Worm (Caenorhabditis elegans) whole organism, L1 larva: ENCODE results near the gene Y44A6D.6.

Experiments used
- C16A3.4 ChIP-seq: fragments of 150-350 bp; optimal IDR thresholded peaks from 2 replicates; lab custom pipeline; 2014; ENCODE audit warnings: missing biosample characterization, missing genetic modification characterization
- C34B4.2 ChIP-seq: sonication (generic microtip); optimal IDR thresholded peaks from 2 replicates; lab custom pipeline; 2017; ENCODE audit warnings: mild to moderate bottlenecking, missing genetic modification characterization, missing compliant biosample characterization
- Y116A8C.19 ChIP-seq: sonication (generic microtip); optimal IDR thresholded peaks from 2 replicates; lab custom pipeline; 2016; ENCODE audit warnings: missing compliant biosample characterization, missing genetic modification characterization, borderline replicate concordance
- alr-1 ChIP-seq: fragments of 200-800 bp; sonication (Bioruptor generic); optimal IDR thresholded peaks from 2 replicates; lab custom pipeline; 2018; ENCODE audit warnings: borderline replicate concordance, mild to moderate bottlenecking, missing genetic modification characterization, missing compliant biosample characterization
- ama-1 ChIP-seq: fragments of 150-350 bp; optimal IDR thresholded peaks from 2 replicates; lab custom pipeline; 2014
- blmp-1 ChIP-seq: fragments of 150-350 bp; optimal IDR thresholded peaks from 2 replicates; lab custom pipeline; 2014; ENCODE audit warnings: missing biosample characterization, missing genetic modification characterization
- ceh-88 ChIP-seq: fragments of 200-800 bp; sonication (Bioruptor generic); IDR thresholded peaks from 2 replicates; pipeline ENCODE4 v1.3.6; 2022; ENCODE audit warnings: missing genetic modification characterization, missing compliant biosample characterization
- efl-1 ChIP-seq, 4 experiments: fragments of 150-350 bp; optimal IDR thresholded peaks in 3 of 4; peaks in 1 of 4; 1 replicate in 1 of 4; 2 replicates in 3 of 4; lab custom pipeline; 2014; ENCODE audit warnings: missing biosample characterization in 2 of 4, missing genetic modification characterization in 2 of 4, missing genetic modification reagents in 2 of 4
- efl-3 ChIP-seq: fragments of 200-800 bp; sonication (Bioruptor generic); optimal IDR thresholded peaks from 2 replicates; lab custom pipeline; 2018; ENCODE audit warnings: mild to moderate bottlenecking, missing genetic modification characterization, missing compliant biosample characterization
- egl-13 ChIP-seq: sonication (generic microtip); optimal IDR thresholded peaks from 2 replicates; lab custom pipeline; 2016; ENCODE audit warnings: missing genotype, missing genetic modification reagents, missing genetic modification characterization, missing compliant biosample characterization
- elt-2 ChIP-seq: sonication (generic microtip); optimal IDR thresholded peaks from 2 replicates; lab custom pipeline; 2016; ENCODE audit warnings: missing genetic modification characterization, mild to moderate bottlenecking, inconsistent platforms, missing compliant biosample characterization, missing genetic modification reagents
- elt-3 ChIP-seq, 6 experiments: fragments of 150-350 bp in 1 of 6; sonication (generic microtip); optimal IDR thresholded peaks; 2 replicates each; lab custom pipeline; 2017 to 2018; ENCODE audit warnings: missing biosample characterization in 6 of 6, missing genetic modification characterization in 6 of 6, inconsistent platforms in 1 of 6
- fkh-10 ChIP-seq: sonication (generic microtip); optimal IDR thresholded peaks from 2 replicates; lab custom pipeline; 2017; ENCODE audit warnings: missing biosample characterization, missing genetic modification reagents, missing genetic modification characterization
- grh-1 ChIP-seq: fragments of 200-800 bp; sonication (Bioruptor generic); IDR thresholded peaks from 2 replicates; pipeline ENCODE4 v1.3.6; 2022; ENCODE audit warnings: missing genetic modification reagents, missing genetic modification characterization, missing compliant biosample characterization
- hlh-17 ChIP-seq: fragments of 200-800 bp; sonication (Bioruptor generic); optimal IDR thresholded peaks from 2 replicates; lab custom pipeline; 2018; ENCODE audit warnings: missing genetic modification characterization, mild to moderate bottlenecking, missing compliant biosample characterization, moderate library complexity, borderline replicate concordance
- hlh-4 ChIP-seq: sonication (generic microtip); optimal IDR thresholded peaks from 2 replicates; lab custom pipeline; 2016; ENCODE audit warnings: mild to moderate bottlenecking, missing genetic modification characterization, missing compliant biosample characterization
- irx-1 ChIP-seq: sonication (generic microtip); optimal IDR thresholded peaks from 2 replicates; lab custom pipeline; 2016; ENCODE audit warnings: missing genetic modification characterization, missing compliant biosample characterization
- lin-13 ChIP-seq: fragments of 150-350 bp; optimal IDR thresholded peaks from 2 replicates; lab custom pipeline; 2014; ENCODE audit warnings: missing biosample characterization, missing genetic modification reagents, missing genetic modification characterization
- lin-15B ChIP-seq: fragments of 150-350 bp; sonication (generic microtip); optimal IDR thresholded peaks from 3 replicates; lab custom pipeline; 2014; ENCODE audit warnings: missing biosample characterization, missing genetic modification characterization
- lin-35 ChIP-seq, 2 experiments: fragments of 150-350 bp; optimal IDR thresholded peaks; 2 replicates each; lab custom pipeline; 2014; ENCODE audit warnings: missing biosample characterization in 2 of 2, missing genetic modification characterization in 2 of 2, missing genetic modification reagents in 2 of 2
- lin-39 ChIP-seq: fragments of 150-350 bp; optimal IDR thresholded peaks from 2 replicates; lab custom pipeline; 2014; ENCODE audit warnings: missing biosample characterization, missing genetic modification reagents, missing genetic modification characterization
- lir-3 ChIP-seq: sonication (generic microtip); optimal IDR thresholded peaks from 2 replicates; lab custom pipeline; 2016; ENCODE audit warnings: mild to moderate bottlenecking, missing genetic modification characterization, moderate library complexity, missing compliant biosample characterization; ENCODE audit not compliant: poor library complexity
- lsy-2 ChIP-seq, 2 experiments: fragments of 150-350 bp; optimal IDR thresholded peaks; 2 replicates each; lab custom pipeline; 2014; ENCODE audit warnings: missing biosample characterization in 2 of 2, missing genetic modification characterization in 2 of 2
- mef-2 ChIP-seq: fragments of 150-350 bp; optimal IDR thresholded peaks from 2 replicates; lab custom pipeline; 2014; ENCODE audit warnings: missing biosample characterization, missing genetic modification characterization
- mep-1 ChIP-seq: fragments of 150-350 bp; optimal IDR thresholded peaks from 2 replicates; lab custom pipeline; 2014; ENCODE audit warnings: missing biosample characterization, missing genetic modification characterization
- nhr-12 ChIP-seq: sonication (generic microtip); optimal IDR thresholded peaks from 2 replicates; lab custom pipeline; 2017; ENCODE audit warnings: missing biosample characterization, missing genetic modification characterization
- nhr-19 ChIP-seq: fragments of 200-800 bp; sonication (Bioruptor generic); conservative IDR thresholded peaks from 2 replicates; pipeline ENCODE4 v1.3.6; 2022; ENCODE audit warnings: missing genetic modification characterization, missing compliant biosample characterization
- nhr-20 ChIP-seq: sonication (generic microtip); optimal IDR thresholded peaks from 2 replicates; lab custom pipeline; 2016; ENCODE audit warnings: mild to moderate bottlenecking, missing genetic modification characterization, missing compliant biosample characterization
- nhr-71 ChIP-seq: sonication (generic microtip); optimal IDR thresholded peaks from 2 replicates; lab custom pipeline; 2016; ENCODE audit warnings: mild to moderate bottlenecking, missing genetic modification characterization, moderate library complexity, missing compliant biosample characterization
- nhr-76 ChIP-seq: sonication (generic microtip); optimal IDR thresholded peaks from 2 replicates; lab custom pipeline; 2017; ENCODE audit warnings: missing biosample characterization, missing genetic modification characterization
- nhr-77 ChIP-seq: fragments of 150-350 bp; optimal IDR thresholded peaks from 2 replicates; lab custom pipeline; 2014; ENCODE audit warnings: missing biosample characterization, missing genetic modification characterization
- nhr-84 ChIP-seq: sonication (generic microtip); optimal IDR thresholded peaks from 2 replicates; lab custom pipeline; 2017; ENCODE audit warnings: missing biosample characterization, missing genetic modification characterization
- nhr-90 ChIP-seq: sonication (generic microtip); optimal IDR thresholded peaks from 2 replicates; lab custom pipeline; 2016; ENCODE audit warnings: mild to moderate bottlenecking, missing genetic modification characterization, missing compliant biosample characterization; ENCODE audit not compliant: poor library complexity
- pag-3 ChIP-seq: sonication (generic microtip); optimal IDR thresholded peaks from 2 replicates; lab custom pipeline; 2017; ENCODE audit warnings: missing genetic modification characterization, mild to moderate bottlenecking, missing compliant biosample characterization, antibody characterized with exemption, borderline replicate concordance; ENCODE audit not compliant: insufficient read depth
- pax-3 ChIP-seq: fragments of 200-800 bp; sonication (Bioruptor generic); optimal IDR thresholded peaks from 2 replicates; lab custom pipeline; 2018; ENCODE audit warnings: mild to moderate bottlenecking, missing genetic modification characterization, moderate library complexity, missing compliant biosample characterization
- pqm-1 ChIP-seq: sonication (generic microtip); optimal IDR thresholded peaks from 3 replicates; lab custom pipeline; 2017; ENCODE audit warnings: missing biosample characterization, missing genetic modification characterization
- rnt-1 ChIP-seq: sonication (generic microtip); optimal IDR thresholded peaks from 2 replicates; lab custom pipeline; 2016; ENCODE audit warnings: mild to moderate bottlenecking, missing genetic modification characterization, moderate library complexity, missing compliant biosample characterization
- skn-1 ChIP-seq: fragments of 150-350 bp; optimal IDR thresholded peaks from 2 replicates; lab custom pipeline; 2014; ENCODE audit warnings: missing biosample characterization, missing genetic modification characterization
- snpc-4 ChIP-seq: fragments of 150-350 bp; optimal IDR thresholded peaks from 2 replicates; lab custom pipeline; 2014; ENCODE audit warnings: missing biosample characterization, missing genetic modification characterization
- snu-23 ChIP-seq: sonication (generic microtip); optimal IDR thresholded peaks from 2 replicates; lab custom pipeline; 2016; ENCODE audit warnings: missing genetic modification characterization, missing compliant biosample characterization
- sox-4 ChIP-seq: sonication (generic microtip); optimal IDR thresholded peaks from 2 replicates; lab custom pipeline; 2016; ENCODE audit warnings: missing genetic modification characterization, missing compliant biosample characterization
- swsn-7 ChIP-seq: sonication (generic microtip); optimal IDR thresholded peaks from 2 replicates; lab custom pipeline; 2016; ENCODE audit warnings: missing genetic modification characterization, missing compliant biosample characterization
- tlp-1 ChIP-seq: fragments of 150-350 bp; optimal IDR thresholded peaks from 2 replicates; lab custom pipeline; 2014; ENCODE audit warnings: missing biosample characterization, missing genetic modification characterization
- unc-30 ChIP-seq: sonication (generic microtip); optimal IDR thresholded peaks from 2 replicates; lab custom pipeline; 2017; ENCODE audit warnings: missing biosample characterization, missing genetic modification characterization
- unc-86 ChIP-seq: sonication (generic microtip); optimal IDR thresholded peaks from 2 replicates; lab custom pipeline; 2016; ENCODE audit warnings: missing genetic modification characterization, missing compliant biosample characterization
- unc-98 ChIP-seq: fragments of 200-800 bp; sonication (Bioruptor generic); IDR thresholded peaks from 2 replicates; pipeline ENCODE4 v1.3.6; 2022; ENCODE audit warnings: missing genetic modification characterization, missing compliant biosample characterization
- zag-1 ChIP-seq: fragments of 150-350 bp; optimal IDR thresholded peaks from 2 replicates; lab custom pipeline; 2014; ENCODE audit warnings: missing biosample characterization, missing genetic modification characterization
- zip-4 ChIP-seq: fragments of 200-800 bp; sonication (Bioruptor generic); optimal IDR thresholded peaks from 2 replicates; lab custom pipeline; 2018; ENCODE audit warnings: mild to moderate bottlenecking, missing genetic modification characterization, moderate library complexity, missing compliant biosample characterization
- ztf-11 ChIP-seq, 2 experiments: sonication (generic microtip); optimal IDR thresholded peaks; 2 replicates each; lab custom pipeline; 2016 to 2017; ENCODE audit warnings: missing genetic modification characterization in 2 of 2, missing biosample characterization in 1 of 2, missing compliant biosample characterization in 1 of 2
- ztf-4 ChIP-seq: fragments of 150-350 bp; optimal IDR thresholded peaks from 2 replicates; lab custom pipeline; 2014; ENCODE audit warnings: missing biosample characterization, missing genetic modification characterization

Gene Y44A6D.6

ce11 chrV:20778257-20778697, 28.9 kb upstream of the Y44A6D.6 start (continued):
- TF ChIP-seq elt-3 (tag; optimal IDR thresholded peaks at IDR 0.05; lab: Kevin White, UChicago): peak in 4 of 6 experiments; percentile 48 to 92 (median 86)
- TF ChIP-seq hlh-4 (tag; lab: Kevin White, UChicago): no peak
- TF ChIP-seq tlp-1 (tag; lab: Kevin White, UChicago): no peak
- peak; percentile 87 to 92 for TF ChIP-seq lin-35 (GFP tag; optimal IDR thresholded peaks at IDR 0.05; lab: Kevin White, UChicago)
- TF ChIP-seq elt-2 (tag; lab: Kevin White, UChicago): peak; percentile 85
- TF ChIP-seq efl-1 (optimal IDR thresholded peaks at IDR 0.05; lab: Kevin White, UChicago): peak; percentile 88 to 96
- peak; percentile 61 to 96 for TF ChIP-seq efl-1 (GFP tag; optimal IDR thresholded peaks at IDR 0.05 in 1 of 2; lab: Kevin White, UChicago)
- peak; percentile 100 for TF ChIP-seq swsn-7 (tag; lab: Kevin White, UChicago)
- peak; percentile 58 for TF ChIP-seq unc-30
- peak; percentile 94 for TF ChIP-seq mef-2
- peak; percentile 94 to 95 for TF ChIP-seq lsy-2 (tag; optimal IDR thresholded peaks at IDR 0.05; lab: Kevin White, UChicago)
- peak; percentile 100 for TF ChIP-seq nhr-20 (tag; lab: Kevin White, UChicago)
- TF ChIP-seq snpc-4 (tag; lab: Kevin White, UChicago): peak; percentile 73
- TF ChIP-seq ama-1 (lab: Kevin White, UChicago): peak; percentile 75
- peak; percentile 58 for TF ChIP-seq efl-3 (GFP tag; lab: Kevin White, UChicago)
- peak; percentile 100 for TF ChIP-seq nhr-71 (tag; lab: Kevin White, UChicago)
- peak; percentile 100 for TF ChIP-seq nhr-19
- TF ChIP-seq zip-4: peak; percentile 91
- peak; percentile 95 for TF ChIP-seq ceh-88 (GFP tag; lab: Robert Waterston, UW)
- TF ChIP-seq C16A3.4: peak; percentile 97
- peak; percentile 41 for TF ChIP-seq Y116A8C.19 (tag; lab: Kevin White, UChicago)
- TF ChIP-seq C34B4.2 (tag; lab: Kevin White, UChicago): peak; percentile 58
- peak; percentile 94 for TF ChIP-seq sox-4 (tag; lab: Kevin White, UChicago)
- TF ChIP-seq nhr-76 (tag; lab: Kevin White, UChicago): no peak
- TF ChIP-seq hlh-17 (GFP tag; lab: Kevin White, UChicago): no peak
- TF ChIP-seq grh-1 (GFP tag; lab: Robert Waterston, UW): peak; percentile 93
- TF ChIP-seq lin-13 (GFP tag; lab: Kevin White, UChicago): peak; percentile 95
- TF ChIP-seq rnt-1: peak; percentile 94
- peak; percentile 100 for TF ChIP-seq snu-23 (GFP tag; lab: Kevin White, UChicago)
- peak; percentile 90 for TF ChIP-seq lir-3
- no peak for TF ChIP-seq nhr-12 (tag; lab: Kevin White, UChicago)
- no peak for TF ChIP-seq nhr-84
- TF ChIP-seq lin-15B (tag; lab: Kevin White, UChicago): peak; percentile 40
- TF ChIP-seq pag-3 (tag; lab: Kevin White, UChicago): no peak
- peak; percentile 99 for TF ChIP-seq unc-86 (tag; lab: Kevin White, UChicago)
- peak; percentile 78 for TF ChIP-seq zag-1 (tag; lab: Kevin White, UChicago)
- TF ChIP-seq irx-1 (tag; lab: Kevin White, UChicago): peak; percentile 94
- TF ChIP-seq egl-13 (tag; lab: Kevin White, UChicago): peak; percentile 98
- peak in 1 of 2 experiments; percentile 95 for TF ChIP-seq ztf-11 (tag; optimal IDR thresholded peaks at IDR 0.05; lab: Kevin White, UChicago)
- peak; percentile 97 for TF ChIP-seq nhr-77 (tag; lab: Kevin White, UChicago)
- peak; percentile 94 for TF ChIP-seq skn-1 (tag; lab: Kevin White, UChicago)

- TF ChIP-seq pqm-1 (no peak), nhr-90 (tag; lab: Kevin White, UChicago) (no peak), alr-1 (tag; lab: Kevin White, UChicago) (no peak), ceh-88 (GFP tag; lab: Robert Waterston, UW) (no peak), blmp-1 (tag; lab: Kevin White, UChicago) (peak; percentile 58), unc-98 (no peak), fkh-10 (no peak), lin-39 (tag; lab: Kevin White, UChicago) (no peak), skn-1 (tag; lab: Kevin White, UChicago) (peak; percentile 6), lin-35 (GFP tag; optimal IDR thresholded peaks at IDR 0.05; lab: Kevin White, UChicago) (peak in 1 of 2 experiments; percentile 23), pax-3 (no peak), elt-2 (tag; lab: Kevin White, UChicago) (peak; percentile 2), elt-3 (tag; optimal IDR thresholded peaks at IDR 0.05; lab: Kevin White, UChicago) (peak in 2 of 6 experiments; percentile 9 to 50), irx-1 (tag; lab: Kevin White, UChicago) (no peak), swsn-7 (tag; lab: Kevin White, UChicago) (no peak), mep-1 (tag; lab: Kevin White, UChicago) (peak; percentile 21), ztf-4 (tag; lab: Kevin White, UChicago) (peak; percentile 32)
Measured at ce11 chrV:20778886-20779285, 28.3 kb upstream of the Y44A6D.6 start.
